Worm (Caenorhabditis elegans) whole organism, L1 larva: Measurements from ENCODE around the gene ZK470.6.

Source experiments
- C34B4.2 ChIP-seq: sonication (generic microtip); optimal IDR thresholded peaks from 2 replicates; lab custom pipeline; 2017; ENCODE audit warnings: mild to moderate bottlenecking, missing genetic modification characterization, missing compliant biosample characterization
- Y116A8C.19 ChIP-seq: sonication (generic microtip); optimal IDR thresholded peaks from 2 replicates; lab custom pipeline; 2016; ENCODE audit warnings: missing compliant biosample characterization, missing genetic modification characterization, borderline replicate concordance
- aha-1 ChIP-seq: fragments of 150-350 bp; optimal IDR thresholded peaks from 2 replicates; lab custom pipeline; 2014; ENCODE audit warnings: missing biosample characterization, missing genetic modification characterization
- blmp-1 ChIP-seq: fragments of 150-350 bp; optimal IDR thresholded peaks from 2 replicates; lab custom pipeline; 2014; ENCODE audit warnings: missing biosample characterization, missing genetic modification characterization
- ceh-8 ChIP-seq: fragments of 200-800 bp; sonication (Bioruptor generic); optimal IDR thresholded peaks from 2 replicates; lab custom pipeline; 2018; ENCODE audit warnings: mild to moderate bottlenecking, missing genetic modification characterization, moderate library complexity, missing compliant biosample characterization
- ceh-82 ChIP-seq, 3 experiments: fragments of 150-350 bp in 1 of 3; sonication (generic microtip) in 2 of 3; optimal IDR thresholded peaks; 2 replicates each; lab custom pipeline; 2014 to 2017; ENCODE audit warnings: missing biosample characterization in 3 of 3, missing genetic modification characterization in 3 of 3
- ces-1 ChIP-seq: fragments of 150-350 bp; optimal IDR thresholded peaks from 2 replicates; lab custom pipeline; 2014; ENCODE audit warnings: missing biosample characterization, missing genetic modification reagents, missing genetic modification characterization
- dpl-1 ChIP-seq, 3 experiments: fragments of 150-350 bp in 2 of 3; sonication (generic microtip) in 1 of 3; optimal IDR thresholded peaks; 2 replicates each; lab custom pipeline; 2014 to 2017; ENCODE audit warnings: missing biosample characterization in 3 of 3, missing genetic modification characterization in 3 of 3, missing genetic modification reagents in 3 of 3
- dsc-1 ChIP-seq: sonication (generic microtip); optimal IDR thresholded peaks from 2 replicates; lab custom pipeline; 2016; ENCODE audit warnings: mild to moderate bottlenecking, missing genetic modification characterization, missing compliant biosample characterization
- efl-1 ChIP-seq, 4 experiments: fragments of 150-350 bp; optimal IDR thresholded peaks in 3 of 4; peaks in 1 of 4; 1 replicate in 1 of 4; 2 replicates in 3 of 4; lab custom pipeline; 2014; ENCODE audit warnings: missing biosample characterization in 2 of 4, missing genetic modification characterization in 2 of 4, missing genetic modification reagents in 2 of 4
- elt-3 ChIP-seq, 6 experiments: fragments of 150-350 bp in 1 of 6; sonication (generic microtip); optimal IDR thresholded peaks; 2 replicates each; lab custom pipeline; 2017 to 2018; ENCODE audit warnings: missing biosample characterization in 6 of 6, missing genetic modification characterization in 6 of 6, inconsistent platforms in 1 of 6
- fkh-4 ChIP-seq: sonication (generic microtip); optimal IDR thresholded peaks from 2 replicates; lab custom pipeline; 2016; ENCODE audit warnings: missing compliant biosample characterization, missing genetic modification characterization, borderline replicate concordance
- grh-1 ChIP-seq: fragments of 200-800 bp; sonication (Bioruptor generic); IDR thresholded peaks from 2 replicates; pipeline ENCODE4 v1.3.6; 2022; ENCODE audit warnings: missing genetic modification reagents, missing genetic modification characterization, missing compliant biosample characterization
- hpl-2 ChIP-seq: fragments of 150-350 bp; optimal IDR thresholded peaks from 2 replicates; lab custom pipeline; 2014; ENCODE audit warnings: missing biosample characterization, missing genetic modification reagents, missing genetic modification characterization
- lin-13 ChIP-seq: fragments of 150-350 bp; optimal IDR thresholded peaks from 2 replicates; lab custom pipeline; 2014; ENCODE audit warnings: missing biosample characterization, missing genetic modification reagents, missing genetic modification characterization
- lin-14 ChIP-seq: fragments of 200-800 bp; sonication (Bioruptor generic); optimal IDR thresholded peaks from 2 replicates; lab custom pipeline; 2018; ENCODE audit warnings: mild to moderate bottlenecking, missing genetic modification characterization, moderate library complexity, missing compliant biosample characterization
- lin-35 ChIP-seq, 2 experiments: fragments of 150-350 bp; optimal IDR thresholded peaks; 2 replicates each; lab custom pipeline; 2014; ENCODE audit warnings: missing biosample characterization in 2 of 2, missing genetic modification characterization in 2 of 2, missing genetic modification reagents in 2 of 2
- lin-39 ChIP-seq: fragments of 150-350 bp; optimal IDR thresholded peaks from 2 replicates; lab custom pipeline; 2014; ENCODE audit warnings: missing biosample characterization, missing genetic modification reagents, missing genetic modification characterization
- lir-3 ChIP-seq: sonication (generic microtip); optimal IDR thresholded peaks from 2 replicates; lab custom pipeline; 2016; ENCODE audit warnings: mild to moderate bottlenecking, missing genetic modification characterization, moderate library complexity, missing compliant biosample characterization; ENCODE audit not compliant: poor library complexity
- mdl-1 ChIP-seq, 2 experiments: fragments of 150-350 bp; optimal IDR thresholded peaks; 2 replicates each; lab custom pipeline; 2014 to 2017; ENCODE audit warnings: missing biosample characterization in 2 of 2, missing genetic modification characterization in 2 of 2, inconsistent platforms in 1 of 2
- mep-1 ChIP-seq: fragments of 150-350 bp; optimal IDR thresholded peaks from 2 replicates; lab custom pipeline; 2014; ENCODE audit warnings: missing biosample characterization, missing genetic modification characterization
- nhr-11 ChIP-seq: fragments of 150-350 bp; optimal IDR thresholded peaks from 2 replicates; lab custom pipeline; 2014; ENCODE audit warnings: missing biosample characterization, missing genetic modification characterization
- nhr-19 ChIP-seq: fragments of 200-800 bp; sonication (Bioruptor generic); conservative IDR thresholded peaks from 2 replicates; pipeline ENCODE4 v1.3.6; 2022; ENCODE audit warnings: missing genetic modification characterization, missing compliant biosample characterization
- nhr-20 ChIP-seq: sonication (generic microtip); optimal IDR thresholded peaks from 2 replicates; lab custom pipeline; 2016; ENCODE audit warnings: mild to moderate bottlenecking, missing genetic modification characterization, missing compliant biosample characterization
- nhr-71 ChIP-seq: sonication (generic microtip); optimal IDR thresholded peaks from 2 replicates; lab custom pipeline; 2016; ENCODE audit warnings: mild to moderate bottlenecking, missing genetic modification characterization, moderate library complexity, missing compliant biosample characterization
- nhr-77 ChIP-seq: fragments of 150-350 bp; optimal IDR thresholded peaks from 2 replicates; lab custom pipeline; 2014; ENCODE audit warnings: missing biosample characterization, missing genetic modification characterization
- nhr-84 ChIP-seq: sonication (generic microtip); optimal IDR thresholded peaks from 2 replicates; lab custom pipeline; 2017; ENCODE audit warnings: missing biosample characterization, missing genetic modification characterization
- nhr-85 ChIP-seq: sonication (generic microtip); peaks from one replicate; lab custom pipeline; 2016; ENCODE audit warnings: missing genetic modification characterization, inconsistent platforms, missing compliant biosample characterization
- nhr-90 ChIP-seq: sonication (generic microtip); optimal IDR thresholded peaks from 2 replicates; lab custom pipeline; 2016; ENCODE audit warnings: mild to moderate bottlenecking, missing genetic modification characterization, missing compliant biosample characterization; ENCODE audit not compliant: poor library complexity
- rnt-1 ChIP-seq: sonication (generic microtip); optimal IDR thresholded peaks from 2 replicates; lab custom pipeline; 2016; ENCODE audit warnings: mild to moderate bottlenecking, missing genetic modification characterization, moderate library complexity, missing compliant biosample characterization
- skn-1 ChIP-seq: fragments of 150-350 bp; optimal IDR thresholded peaks from 2 replicates; lab custom pipeline; 2014; ENCODE audit warnings: missing biosample characterization, missing genetic modification characterization
- snu-23 ChIP-seq: sonication (generic microtip); optimal IDR thresholded peaks from 2 replicates; lab custom pipeline; 2016; ENCODE audit warnings: missing genetic modification characterization, missing compliant biosample characterization
- sox-4 ChIP-seq: sonication (generic microtip); optimal IDR thresholded peaks from 2 replicates; lab custom pipeline; 2016; ENCODE audit warnings: missing genetic modification characterization, missing compliant biosample characterization
- tbx-2 ChIP-seq: sonication (generic microtip); optimal IDR thresholded peaks from 2 replicates; lab custom pipeline; 2016; ENCODE audit warnings: missing genetic modification characterization, missing compliant biosample characterization
- unc-130 ChIP-seq: fragments of 150-350 bp; optimal IDR thresholded peaks from 2 replicates; lab custom pipeline; 2017; ENCODE audit warnings: missing biosample characterization, missing genetic modification characterization, inconsistent platforms
- unc-30 ChIP-seq: sonication (generic microtip); optimal IDR thresholded peaks from 2 replicates; lab custom pipeline; 2017; ENCODE audit warnings: missing biosample characterization, missing genetic modification characterization
- unc-62 ChIP-seq: fragments of 150-350 bp; optimal IDR thresholded peaks from 2 replicates; lab custom pipeline; 2014; ENCODE audit warnings: missing biosample characterization, missing genetic modification reagents, missing genetic modification characterization
- unc-98 ChIP-seq: fragments of 200-800 bp; sonication (Bioruptor generic); IDR thresholded peaks from 2 replicates; pipeline ENCODE4 v1.3.6; 2022; ENCODE audit warnings: missing genetic modification characterization, missing compliant biosample characterization
- vab-15 ChIP-seq: sonication (generic microtip); optimal IDR thresholded peaks from 2 replicates; lab custom pipeline; 2017; ENCODE audit warnings: missing genotype, mild to moderate bottlenecking, missing genetic modification characterization, missing compliant biosample characterization

The ZK470.6 gene

ce11 chrX:4140755-4141417, 36.4 kb downstream of the ZK470.6 start (continued):
- TF ChIP-seq dpl-1 (GFP tag; optimal IDR thresholded peaks at IDR 0.05; lab: Kevin White, UChicago) (no peak), blmp-1 (tag; lab: Kevin White, UChicago) (peak; percentile 84), lin-14 (GFP tag; lab: Kevin White, UChicago) (peak; percentile 70), snu-23 (GFP tag; lab: Kevin White, UChicago) (peak; percentile 49), nhr-20 (tag; lab: Kevin White, UChicago) (peak; percentile 73), unc-130 (tag; lab: Kevin White, UChicago) (no peak), nhr-11 (no peak), nhr-71 (tag; lab: Kevin White, UChicago) (peak; percentile 66), mep-1 (tag; lab: Kevin White, UChicago) (peak; percentile 49)

DNA sequence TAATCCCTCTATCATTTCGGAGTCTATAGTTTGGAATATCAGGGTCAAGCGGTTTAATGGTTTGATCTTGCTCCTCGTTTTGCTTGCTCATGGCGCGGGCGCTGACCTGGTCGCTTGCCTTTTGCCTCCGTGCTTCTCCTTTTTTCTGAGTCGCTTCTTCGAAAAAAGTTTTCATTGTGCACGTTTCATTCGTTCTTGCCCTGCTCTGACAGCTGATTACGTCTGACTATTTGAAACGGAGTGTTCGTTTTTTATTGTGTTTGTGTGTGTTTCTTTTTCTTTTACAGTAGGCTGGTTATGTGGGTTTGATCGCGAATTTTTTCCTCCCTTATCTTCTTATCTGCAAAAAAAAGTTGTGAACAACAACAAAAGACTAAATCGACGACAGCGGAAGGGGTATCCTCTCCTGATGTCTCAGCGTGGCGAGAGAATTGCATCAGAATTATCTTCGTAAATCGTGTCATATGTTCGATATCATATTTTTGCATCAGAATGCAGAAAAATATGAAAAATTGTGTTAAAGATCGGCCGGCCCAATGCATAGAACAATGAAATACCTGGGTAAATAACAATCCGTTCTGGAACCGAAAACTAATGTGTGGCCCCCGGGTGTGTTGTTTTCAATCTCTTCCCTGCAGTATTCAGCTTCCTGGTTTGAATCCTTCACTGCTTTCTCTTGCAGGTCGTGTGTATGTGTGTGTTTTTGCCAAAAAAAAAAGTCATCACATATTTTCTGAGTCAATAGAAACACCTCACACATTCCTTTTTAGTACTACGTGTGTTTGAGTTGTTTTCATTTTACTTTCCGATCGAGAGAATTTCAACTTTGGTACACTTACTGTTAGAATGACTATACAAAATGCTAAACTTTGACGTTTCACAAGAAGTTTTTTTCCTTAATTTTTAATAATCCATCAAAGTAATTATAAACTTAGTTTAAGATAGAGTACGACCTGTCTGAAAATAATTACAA, 37.4 kb downstream of the ZK470.6 start, which contains the start of gene ZK470.4:
Gene ZK470.4 (minus strand): TSS at position 175 of the 973 bp plus-strand sequence.
- TF ChIP-seq efl-1 (optimal IDR thresholded peaks at IDR 0.05; lab: Kevin White, UChicago) (no peak), efl-1 (GFP tag; optimal IDR thresholded peaks at IDR 0.05 in 1 of 2; lab: Kevin White, UChicago) (peak in 1 of 2 experiments; percentile 48), nhr-85 (tag; lab: Kevin White, UChicago) (peak; percentile 63), rnt-1 (peak; percentile 42), nhr-71 (tag; lab: Kevin White, UChicago) (peak; percentile 46), aha-1 (tag; lab: Kevin White, UChicago) (peak; percentile 34), blmp-1 (tag; lab: Kevin White, UChicago) (peak; percentile 49), nhr-20 (tag; lab: Kevin White, UChicago) (peak; percentile 34), snu-23 (GFP tag; lab: Kevin White, UChicago) (peak; percentile 8), lin-14 (GFP tag; lab: Kevin White, UChicago) (peak; percentile 33), nhr-84 (tag; lab: Kevin White, UChicago) (no peak), unc-30 (tag; lab: Kevin White, UChicago) (no peak), ces-1 (GFP tag; lab: Kevin White, UChicago) (no peak), nhr-19 (GFP tag; lab: Robert Waterston, UW) (peak; percentile 29; the same call in 1 of the 2 replicates), lin-35 (GFP tag; optimal IDR thresholded peaks at IDR 0.05; lab: Kevin White, UChicago) (peak in 1 of 2 experiments; percentile 30), elt-3 (tag; optimal IDR thresholded peaks at IDR 0.05; lab: Kevin White, UChicago) (peak in 1 of 6 experiments; percentile 73), ceh-82 (tag; optimal IDR thresholded peaks at IDR 0.05; lab: Kevin White, UChicago) (no peak), tbx-2 (no peak)

ce11 chrX:4138413-4139193, 38.7 kb downstream of the ZK470.6 start:
- no peak for TF ChIP-seq lir-3 (tag; lab: Kevin White, UChicago)
- no peak for TF ChIP-seq unc-62
- peak; percentile 44 for TF ChIP-seq nhr-20 (tag; lab: Kevin White, UChicago)
- 0 out of 2 replicates have a peak, but pooled peaks have one; percentile 9 for TF ChIP-seq nhr-19 (GFP tag; lab: Robert Waterston, UW)
- no peak for TF ChIP-seq grh-1 (GFP tag; lab: Robert Waterston, UW)
- TF ChIP-seq dsc-1 (tag; lab: Kevin White, UChicago), result peak; percentile 76
- TF ChIP-seq C34B4.2 (tag; lab: Kevin White, UChicago), result no peak
- TF ChIP-seq nhr-90 (tag; lab: Kevin White, UChicago), result peak; percentile 21
- TF ChIP-seq nhr-85 (tag; lab: Kevin White, UChicago), result peak; percentile 85
- TF ChIP-seq nhr-11, result no peak
- TF ChIP-seq fkh-4, result no peak
- no peak for TF ChIP-seq vab-15
- no peak for TF ChIP-seq sox-4 (tag; lab: Kevin White, UChicago)
- TF ChIP-seq rnt-1, result peak; percentile 1
- no peak for TF ChIP-seq hpl-2 (GFP tag; lab: Kevin White, UChicago)
- TF ChIP-seq tbx-2, result peak; percentile 33
- no peak for TF ChIP-seq ceh-8 (GFP tag; lab: Kevin White, UChicago)
- TF ChIP-seq skn-1 (tag; lab: Kevin White, UChicago), result no peak
- TF ChIP-seq mdl-1 (tag; optimal IDR thresholded peaks at IDR 0.05; lab: Kevin White, UChicago), result peak in 1 of 2 experiments; percentile 4
- TF ChIP-seq blmp-1 (tag; lab: Kevin White, UChicago), result peak; percentile 69
- TF ChIP-seq lin-39 (tag; lab: Kevin White, UChicago), result no peak
- no peak for TF ChIP-seq unc-98 (GFP tag; lab: Robert Waterston, UW)
- TF ChIP-seq mep-1 (tag; lab: Kevin White, UChicago), result peak; percentile 19
- peak; percentile 22 for TF ChIP-seq snu-23 (GFP tag; lab: Kevin White, UChicago)
- peak; percentile 10 for TF ChIP-seq lin-13 (GFP tag; lab: Kevin White, UChicago)
- TF ChIP-seq lin-35 (GFP tag; optimal IDR thresholded peaks at IDR 0.05; lab: Kevin White, UChicago), result no peak
- no peak for TF ChIP-seq nhr-77 (tag; lab: Kevin White, UChicago)
- TF ChIP-seq Y116A8C.19, result no peak
- peak; percentile 52 for TF ChIP-seq nhr-71 (tag; lab: Kevin White, UChicago)
